Worm (Caenorhabditis elegans) whole organism, mixed stage, embryonic: ENCODE data around the gene C24H12.1.

ENCODE experiments used
- M03D4.4 ChIP-seq: sonication (generic microtip); optimal IDR thresholded peaks from 2 replicates; lab custom pipeline; 2017; ENCODE audit warnings: mild to moderate bottlenecking, missing genetic modification characterization, missing compliant biosample characterization
- bed-3 ChIP-seq: fragments of 200-800 bp; sonication (Bioruptor generic); optimal IDR thresholded peaks from 3 replicates; lab custom pipeline; 2018; ENCODE audit warnings: mild to moderate bottlenecking, missing genetic modification characterization, moderate library complexity, missing compliant biosample characterization
- blmp-1 ChIP-seq: fragments of 150-350 bp; optimal IDR thresholded peaks from 2 replicates; lab custom pipeline; 2014; ENCODE audit warnings: missing biosample characterization, missing genetic modification characterization
- ceh-39 ChIP-seq: fragments of 150-350 bp; optimal IDR thresholded peaks from 2 replicates; lab custom pipeline; 2014; ENCODE audit warnings: missing biosample characterization, missing genetic modification characterization
- ceh-43 ChIP-seq: fragments of 200-800 bp; sonication (Bioruptor generic); optimal IDR thresholded peaks from 2 replicates; lab custom pipeline; 2018; ENCODE audit warnings: mild to moderate bottlenecking, missing genetic modification characterization, moderate library complexity, missing compliant biosample characterization
- ceh-83 ChIP-seq: fragments of 200-800 bp; sonication (Bioruptor generic); optimal IDR thresholded peaks from 2 replicates; lab custom pipeline; 2018; ENCODE audit warnings: mild to moderate bottlenecking, missing genetic modification characterization, missing compliant biosample characterization
- ces-1 ChIP-seq: fragments of 150-350 bp; optimal IDR thresholded peaks from 2 replicates; lab custom pipeline; 2014; ENCODE audit warnings: missing biosample characterization, missing genetic modification reagents, missing genetic modification characterization
- cnd-1 ChIP-seq: fragments of 200-800 bp; sonication (Bioruptor generic); optimal IDR thresholded peaks from 2 replicates; lab custom pipeline; 2018; ENCODE audit warnings: mild to moderate bottlenecking, missing genetic modification characterization, missing compliant biosample characterization
- drap-1 ChIP-seq: fragments of 200-800 bp; sonication (Bioruptor generic); optimal IDR thresholded peaks from 3 replicates; lab custom pipeline; 2018; ENCODE audit warnings: mild to moderate bottlenecking, missing genetic modification characterization, missing compliant biosample characterization
- elt-1 ChIP-seq: sonication (generic microtip); optimal IDR thresholded peaks from 2 replicates; lab custom pipeline; 2017; ENCODE audit warnings: missing genetic modification characterization, mild to moderate bottlenecking, missing compliant biosample characterization, antibody characterized with exemption, moderate library complexity, borderline replicate concordance; ENCODE audit not compliant: insufficient read depth
- elt-3 ChIP-seq: fragments of 150-350 bp; optimal IDR thresholded peaks from 2 replicates; lab custom pipeline; 2014; ENCODE audit warnings: missing biosample characterization, missing genetic modification characterization
- flh-1 ChIP-seq: fragments of 200-800 bp; sonication (Bioruptor generic); optimal IDR thresholded peaks from 2 replicates; lab custom pipeline; 2018; ENCODE audit warnings: mild to moderate bottlenecking, missing genetic modification characterization, moderate library complexity, missing compliant biosample characterization
- ham-2 ChIP-seq: fragments of 200-800 bp; sonication (Bioruptor generic); optimal IDR thresholded peaks from 2 replicates; lab custom pipeline; 2018; ENCODE audit warnings: mild to moderate bottlenecking, missing genetic modification characterization, missing compliant biosample characterization
- hlh-1 ChIP-seq: fragments of 150-350 bp; optimal IDR thresholded peaks from 2 replicates; lab custom pipeline; 2014; ENCODE audit warnings: missing biosample characterization, missing genetic modification reagents, missing genetic modification characterization
- lin-13 ChIP-seq: fragments of 150-350 bp; optimal IDR thresholded peaks from 2 replicates; lab custom pipeline; 2014; ENCODE audit warnings: missing biosample characterization, missing genetic modification characterization
- lin-32 ChIP-seq: fragments of 200-800 bp; sonication (Bioruptor generic); optimal IDR thresholded peaks from 2 replicates; lab custom pipeline; 2018; ENCODE audit warnings: mild to moderate bottlenecking, missing genetic modification characterization, missing compliant biosample characterization
- lsy-2 ChIP-seq: fragments of 150-350 bp; optimal IDR thresholded peaks from 2 replicates; lab custom pipeline; 2014; ENCODE audit warnings: missing biosample characterization, missing genetic modification characterization
- mab-5 ChIP-seq: fragments of 150-350 bp; optimal IDR thresholded peaks from 2 replicates; lab custom pipeline; 2014; ENCODE audit warnings: missing biosample characterization, missing genetic modification characterization
- mep-1 ChIP-seq: fragments of 150-350 bp; optimal IDR thresholded peaks from 2 replicates; lab custom pipeline; 2017; ENCODE audit warnings: missing biosample characterization, missing genetic modification reagents, missing genetic modification characterization, inconsistent platforms
- mls-2 ChIP-seq: sonication (generic microtip); optimal IDR thresholded peaks from 2 replicates; lab custom pipeline; 2016; ENCODE audit warnings: mild to moderate bottlenecking, missing genetic modification characterization, moderate library complexity, missing compliant biosample characterization
- nhr-12 ChIP-seq: fragments of 150-350 bp; optimal IDR thresholded peaks from 2 replicates; lab custom pipeline; 2014; ENCODE audit warnings: missing biosample characterization, missing genetic modification characterization
- nhr-2 ChIP-seq: fragments of 150-350 bp; optimal IDR thresholded peaks from 2 replicates; lab custom pipeline; 2014; ENCODE audit warnings: missing biosample characterization, missing genetic modification characterization
- nhr-237 ChIP-seq: fragments of 150-350 bp; optimal IDR thresholded peaks from 2 replicates; lab custom pipeline; 2014; ENCODE audit warnings: missing biosample characterization, missing genetic modification characterization
- nhr-76 ChIP-seq: sonication (generic microtip); optimal IDR thresholded peaks from 2 replicates; lab custom pipeline; 2017; ENCODE audit warnings: missing biosample characterization, missing genetic modification characterization
- pha-4 ChIP-seq: fragments of 150-350 bp; optimal IDR thresholded peaks from 2 replicates; lab custom pipeline; 2018; ENCODE audit warnings: missing biosample characterization, missing genetic modification reagents, missing genetic modification characterization
- sem-2 ChIP-seq: fragments of 200-800 bp; sonication (Bioruptor generic); optimal IDR thresholded peaks from 2 replicates; lab custom pipeline; 2018; ENCODE audit warnings: mild to moderate bottlenecking, missing genetic modification characterization, missing compliant biosample characterization
- snpc-4 ChIP-seq: fragments of 150-350 bp; optimal IDR thresholded peaks from 2 replicates; lab custom pipeline; 2014; ENCODE audit warnings: missing biosample characterization, missing genetic modification characterization
- sptf-1 ChIP-seq: sonication (generic microtip); optimal IDR thresholded peaks from 2 replicates; lab custom pipeline; 2017; ENCODE audit warnings: mild to moderate bottlenecking, missing genetic modification characterization, moderate library complexity, missing compliant biosample characterization
- tbx-8 ChIP-seq: fragments of 200-800 bp; sonication (Bioruptor generic); optimal IDR thresholded peaks from 2 replicates; lab custom pipeline; 2018; ENCODE audit warnings: mild to moderate bottlenecking, missing genetic modification characterization, moderate library complexity, missing compliant biosample characterization
- unc-120 ChIP-seq: sonication (generic microtip); optimal IDR thresholded peaks from 2 replicates; lab custom pipeline; 2017; ENCODE audit warnings: missing genetic modification characterization, missing compliant biosample characterization; ENCODE audit not compliant: poor library complexity, severe bottlenecking
- unc-39 ChIP-seq: fragments of 150-350 bp; optimal IDR thresholded peaks from 2 replicates; lab custom pipeline; 2014; ENCODE audit warnings: missing biosample characterization, missing genetic modification characterization
- unc-62 ChIP-seq: fragments of 150-350 bp; optimal IDR thresholded peaks from 2 replicates; lab custom pipeline; 2014; ENCODE audit warnings: missing biosample characterization, missing genetic modification reagents, missing genetic modification characterization
- zip-8 ChIP-seq: fragments of 150-350 bp; optimal IDR thresholded peaks from 2 replicates; lab custom pipeline; 2014; ENCODE audit warnings: missing biosample characterization, missing genetic modification characterization
- ztf-11 ChIP-seq: fragments of 150-350 bp; optimal IDR thresholded peaks from 2 replicates; lab custom pipeline; 2014; ENCODE audit warnings: missing biosample characterization, missing genetic modification characterization

The C24H12.1 gene

ce11 chrII:467265-467664 lies 26.1 kb downstream of the C24H12.1 start, which contains the start of gene nfyb-1:
TSS of gene nfyb-1 (minus strand) at chrII:467365.
- TF ChIP-seq elt-3 (tag; lab: Kevin White, UChicago) (no peak), ham-2 (no peak), unc-62 (GFP tag; lab: Kevin White, UChicago) (no peak), pha-4 (tag; lab: Kevin White, UChicago) (no peak), nhr-2 (no peak), zip-8 (tag; lab: Kevin White, UChicago) (no peak), mab-5 (tag; lab: Kevin White, UChicago) (no peak), ztf-11 (tag; lab: Kevin White, UChicago) (no peak), tbx-8 (GFP tag; lab: Kevin White, UChicago) (no peak), drap-1 (GFP tag; lab: Kevin White, UChicago) (no peak), nhr-12 (no peak), cnd-1 (tag; lab: Kevin White, UChicago) (no peak)

DNA sequence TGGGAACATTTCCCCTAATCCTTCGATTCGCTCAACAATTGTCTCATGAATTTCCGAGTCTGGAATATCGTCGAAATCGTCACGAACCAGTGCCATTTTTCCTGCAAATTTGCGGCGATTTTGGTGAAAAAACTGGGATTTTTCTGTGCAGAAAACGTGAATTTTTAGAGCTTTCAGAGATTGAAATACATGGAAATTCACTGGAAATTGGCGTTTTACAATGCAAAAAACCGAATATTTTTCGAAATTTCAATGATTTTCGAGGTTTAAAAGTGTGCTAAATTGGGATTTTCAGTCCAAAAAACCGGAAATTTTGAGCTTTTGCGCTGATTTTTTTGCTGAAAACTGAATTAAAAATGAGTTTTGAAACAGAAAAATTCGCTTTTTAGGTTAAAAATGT lies 29.2 kb downstream of the C24H12.1 start, which contains the start of gene tomm-22:
Gene tomm-22, minus strand, starts transcription at position 101 of the 400 bp plus-strand sequence.
- TF ChIP-seq ham-2 (no peak), mab-5 (tag; lab: Kevin White, UChicago) (no peak), mls-2 (tag; lab: Kevin White, UChicago) (no peak), unc-39 (no peak), elt-3 (tag; lab: Kevin White, UChicago) (no peak), bed-3 (no peak), unc-120 (tag; lab: Kevin White, UChicago) (no peak), nhr-12 (no peak), ceh-39 (tag; lab: Kevin White, UChicago) (no peak), ceh-83 (GFP tag; lab: Kevin White, UChicago) (no peak), hlh-1 (no peak), lin-13 (tag; lab: Kevin White, UChicago) (no peak), nhr-2 (no peak)

DNA sequence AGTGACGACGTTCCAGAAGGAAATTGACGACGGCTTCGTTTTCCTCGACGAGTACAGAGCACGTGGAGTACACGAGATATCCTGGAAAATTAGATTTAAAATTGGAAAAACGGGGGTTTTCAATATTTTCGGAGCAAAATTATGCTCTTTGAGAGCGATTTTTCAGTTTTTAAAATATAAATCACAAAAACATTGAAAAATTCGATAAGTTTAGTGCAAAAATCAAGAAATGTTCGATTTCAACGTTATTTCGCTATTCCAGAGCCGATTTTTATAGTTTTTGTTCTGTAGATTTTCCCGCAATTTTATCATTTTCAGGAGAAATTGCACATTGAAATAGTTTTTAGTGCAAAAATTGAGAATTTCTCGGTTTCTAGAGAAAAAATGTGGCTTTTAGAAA lies 32.0 kb downstream of the C24H12.1 start, which contains the start of gene W07E6.5:
Gene W07E6.5, plus strand, starts transcription at position 301 of the 400 bp plus-strand sequence.
- TF ChIP-seq elt-3 (tag; lab: Kevin White, UChicago) (no peak), nhr-12 (no peak), snpc-4 (no peak), unc-39 (no peak), ztf-11 (tag; lab: Kevin White, UChicago) (no peak), tbx-8 (GFP tag; lab: Kevin White, UChicago) (no peak), blmp-1 (tag; lab: Kevin White, UChicago) (no peak), pha-4 (tag; lab: Kevin White, UChicago) (no peak)

- TF ChIP-seq zip-8 (tag; lab: Kevin White, UChicago) (no peak), sem-2 (GFP tag; lab: Kevin White, UChicago) (no peak), ceh-43 (GFP tag; lab: Kevin White, UChicago) (no peak), lin-32 (GFP tag; lab: Kevin White, UChicago) (no peak), ceh-39 (tag; lab: Kevin White, UChicago) (no peak), unc-62 (GFP tag; lab: Kevin White, UChicago) (no peak), lsy-2 (no peak), ces-1 (GFP tag; lab: Kevin White, UChicago) (no peak), blmp-1 (tag; lab: Kevin White, UChicago) (no peak), nhr-2 (no peak), tbx-8 (GFP tag; lab: Kevin White, UChicago) (no peak), elt-1 (tag; lab: Kevin White, UChicago) (no peak), ham-2 (no peak), mab-5 (tag; lab: Kevin White, UChicago) (no peak), bed-3 (no peak), pha-4 (tag; lab: Kevin White, UChicago) (no peak), M03D4.4 (tag; lab: Kevin White, UChicago) (no peak), nhr-12 (no peak), hlh-1 (no peak)
These were observed 34.1 kb downstream of the C24H12.1 start for ce11 chrII:475312-475711.

- TF ChIP-seq ces-1 (GFP tag; lab: Kevin White, UChicago): peak; percentile 74
- no peak for TF ChIP-seq elt-3 (tag; lab: Kevin White, UChicago)
- peak; percentile 41 for TF ChIP-seq unc-120 (tag; lab: Kevin White, UChicago)
- no peak for TF ChIP-seq nhr-76 (tag; lab: Kevin White, UChicago)
- no peak for TF ChIP-seq elt-1 (tag; lab: Kevin White, UChicago)
- no peak for TF ChIP-seq drap-1 (GFP tag; lab: Kevin White, UChicago)
- no peak for TF ChIP-seq nhr-237
- peak; percentile 43 for TF ChIP-seq mls-2 (tag; lab: Kevin White, UChicago)
- TF ChIP-seq zip-8 (tag; lab: Kevin White, UChicago): no peak
- TF ChIP-seq flh-1 (GFP tag; lab: Kevin White, UChicago): no peak
- TF ChIP-seq tbx-8 (GFP tag; lab: Kevin White, UChicago): no peak
- TF ChIP-seq cnd-1 (tag; lab: Kevin White, UChicago): no peak
- TF ChIP-seq sem-2 (GFP tag; lab: Kevin White, UChicago): no peak
- TF ChIP-seq pha-4 (tag; lab: Kevin White, UChicago): peak; percentile 9
- TF ChIP-seq M03D4.4 (tag; lab: Kevin White, UChicago): no peak
- peak; percentile 50 for TF ChIP-seq lsy-2
- peak; percentile 41 for TF ChIP-seq mep-1
- peak; percentile 67 for TF ChIP-seq sptf-1 (tag; lab: Kevin White, UChicago)
- TF ChIP-seq unc-39: no peak
- no peak for TF ChIP-seq nhr-2
- TF ChIP-seq ceh-83 (GFP tag; lab: Kevin White, UChicago): no peak
- no peak for TF ChIP-seq ceh-43 (GFP tag; lab: Kevin White, UChicago)
- no peak for TF ChIP-seq lin-32 (GFP tag; lab: Kevin White, UChicago)
- peak; percentile 7 for TF ChIP-seq ztf-11 (tag; lab: Kevin White, UChicago)
- no peak for TF ChIP-seq ceh-39 (tag; lab: Kevin White, UChicago)
These were observed 34.8 kb downstream of the C24H12.1 start, which contains the start of gene nsun-1 for ce11 chrII:475890-476420. TSS of gene nsun-1 (minus strand) at chrII:475940.
